Fruit fly (Drosophila melanogaster): ENCODE results near the gene CG14823.

DNA sequence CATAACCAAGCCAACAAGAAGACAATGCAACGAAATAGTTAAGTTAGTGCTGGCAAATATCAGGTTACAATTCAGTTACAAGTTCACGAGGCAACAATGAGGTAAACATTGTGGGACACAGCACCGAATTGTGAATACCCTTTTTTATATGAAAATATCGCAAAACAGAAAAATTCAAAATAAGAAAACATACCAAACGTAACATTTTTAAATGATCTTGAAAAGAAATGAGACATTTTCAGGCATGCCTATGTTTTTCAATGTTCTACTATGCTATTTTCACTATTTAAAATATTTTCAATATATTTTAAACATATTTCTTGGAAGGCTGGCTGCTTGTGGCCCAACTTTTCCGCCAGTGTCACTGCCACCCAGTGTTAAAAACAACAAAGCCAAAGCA lies 37.8 kb downstream of the CG14823 start:
- no peak for TF ChIP-seq cnc (optimal IDR thresholded peaks at IDR 0.05)
- no peak for TF ChIP-seq CG5204 (GFP tag; optimal IDR thresholded peaks at IDR 0.05)
- TF ChIP-seq kay (GFP tag; ENCODE audit: borderline replicate concordance), result no peak
- no peak for TF ChIP-seq ovo (GFP tag; optimal IDR thresholded peaks at IDR 0.05)
- no peak for TF ChIP-seq CG7101 (tag; optimal IDR thresholded peaks at IDR 0.05)
- TF ChIP-seq Crg-1 (GFP tag; optimal IDR thresholded peaks at IDR 0.05), result no peak
- no peak for TF ChIP-seq Mnt (GFP tag; optimal IDR thresholded peaks at IDR 0.05)
- no peak for TF ChIP-seq CG33017 (tag; optimal IDR thresholded peaks at IDR 0.05)
- no peak for TF ChIP-seq tj (GFP tag; optimal IDR thresholded peaks at IDR 0.05)
- no peak for TF ChIP-seq pad (GFP tag; optimal IDR thresholded peaks at IDR 0.05)
